Worm (Caenorhabditis elegans) whole organism, young adult: Measurements from ENCODE around the gene srbc-67.
A peak's percentile ranks its signal among the peaks of the same experiment; 100 is the strongest.

Experiments
- F23B12.7 ChIP-seq: sonication (generic microtip); optimal IDR thresholded peaks from 2 replicates; lab custom pipeline; 2017; ENCODE audit warnings: missing genetic modification characterization, mild to moderate bottlenecking, missing compliant biosample characterization, antibody characterized with exemption, moderate library complexity; ENCODE audit not compliant: insufficient read depth
- Y53F4B.3 ChIP-seq: fragments of 200-800 bp; sonication (Bioruptor generic); IDR thresholded peaks from 2 replicates; pipeline ENCODE4 v1.3.6; 2022; ENCODE audit warnings: missing genetic modification reagents, missing genetic modification characterization, missing compliant biosample characterization
- ceh-100 ChIP-seq: fragments of 200-800 bp; sonication (Bioruptor generic); IDR thresholded peaks from 2 replicates; pipeline ENCODE4 v1.3.6; 2022; ENCODE audit warnings: missing genetic modification reagents, missing genetic modification characterization, missing compliant biosample characterization
- dpl-1 ChIP-seq: fragments of 150-350 bp; optimal IDR thresholded peaks from 2 replicates; lab custom pipeline; 2014; ENCODE audit warnings: missing biosample characterization, missing genetic modification reagents, missing genetic modification characterization
- ets-4 ChIP-seq: fragments of 200-800 bp; sonication (Bioruptor generic); optimal IDR thresholded peaks from 2 replicates; lab custom pipeline; 2018; ENCODE audit warnings: mild to moderate bottlenecking, missing genetic modification characterization, missing compliant biosample characterization
- gei-17 ChIP-seq: fragments of 200-800 bp; sonication (Bioruptor generic); optimal IDR thresholded peaks from 2 replicates; lab custom pipeline; 2018; ENCODE audit warnings: mild to moderate bottlenecking, missing genetic modification characterization, missing compliant biosample characterization
- hmg-1.2 ChIP-seq: fragments of 200-800 bp; sonication (Bioruptor generic); IDR thresholded peaks from 2 replicates; pipeline ENCODE4 v1.3.6; 2022; ENCODE audit warnings: missing genetic modification reagents, missing genetic modification characterization, missing compliant biosample characterization
- let-526 ChIP-seq: fragments of 200-800 bp; sonication (Bioruptor generic); IDR thresholded peaks from 2 replicates; pipeline ENCODE4 v1.3.6; 2022; ENCODE audit warnings: missing genetic modification reagents, missing genetic modification characterization, missing compliant biosample characterization
- nhr-80 ChIP-seq: sonication (generic microtip); optimal IDR thresholded peaks from 2 replicates; lab custom pipeline; 2016; ENCODE audit warnings: missing genetic modification characterization, missing compliant biosample characterization
- rec-8 ChIP-seq, 2 experiments: sonication (generic microtip); optimal IDR thresholded peaks; 2 replicates each; lab custom pipeline; 2016; ENCODE audit warnings: mild to moderate bottlenecking in 2 of 2, missing genetic modification characterization in 2 of 2, missing genetic modification reagents in 2 of 2, missing genotype in 2 of 2, missing biosample characterization in 1 of 2, missing compliant biosample characterization in 1 of 2, moderate library complexity in 1 of 2
- repo-1 ChIP-seq: sonication (generic microtip); optimal IDR thresholded peaks from 2 replicates; lab custom pipeline; 2017; ENCODE audit warnings: mild to moderate bottlenecking, missing genetic modification characterization, missing compliant biosample characterization
- tbx-9 ChIP-seq: sonication (generic microtip); optimal IDR thresholded peaks from 2 replicates; lab custom pipeline; 2016; ENCODE audit warnings: borderline replicate concordance, missing genetic modification characterization, inconsistent platforms, missing compliant biosample characterization
- unc-62 ChIP-seq: fragments of 150-350 bp; optimal IDR thresholded peaks from 2 replicates; lab custom pipeline; 2014; ENCODE audit warnings: missing biosample characterization, missing genetic modification reagents, missing genetic modification characterization
- zim-3 ChIP-seq: sonication (generic microtip); optimal IDR thresholded peaks from 2 replicates; lab custom pipeline; 2017; ENCODE audit warnings: mild to moderate bottlenecking, missing genetic modification characterization, moderate library complexity, missing compliant biosample characterization

DNA sequence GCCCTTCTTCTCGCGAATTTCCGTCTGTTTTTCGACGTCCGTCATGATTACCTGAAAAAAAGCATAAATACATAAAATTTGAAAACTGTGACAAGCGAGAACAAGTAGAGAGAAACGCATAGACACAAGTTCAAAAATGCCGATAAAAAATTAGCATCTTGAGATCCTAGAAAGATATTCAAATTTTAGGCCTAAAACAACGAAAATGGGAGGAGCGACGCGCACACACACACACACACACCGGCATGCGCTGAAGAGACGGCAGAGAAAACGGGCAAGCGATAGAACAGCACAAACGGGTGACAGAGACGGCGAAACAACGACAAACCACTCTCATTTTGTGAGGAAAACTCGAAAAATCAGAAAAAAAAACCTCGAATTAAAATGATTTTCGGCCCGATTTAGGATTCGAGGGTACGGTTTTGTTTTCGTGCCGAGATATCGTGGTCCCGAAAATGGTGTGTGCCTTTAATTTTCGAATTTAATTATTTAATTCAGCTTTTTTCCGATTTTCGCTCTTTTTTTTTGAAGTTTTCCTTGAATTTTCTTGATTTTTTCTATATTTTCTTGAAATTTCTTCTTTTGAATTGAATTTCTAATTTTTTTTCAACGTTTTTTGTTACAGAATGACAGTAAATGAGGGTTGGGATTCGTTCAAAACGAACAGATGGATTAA lies 45.1 kb upstream of the srbc-67 start, which contains the start of the genes rpl-11.1 and T22F3.2:
- TF ChIP-seq dpl-1 (GFP tag; lab: Kevin White, UChicago) (no peak), tbx-9 (tag; lab: Kevin White, UChicago) (no peak), nhr-80 (tag; lab: Kevin White, UChicago) (no peak), repo-1 (tag; lab: Kevin White, UChicago) (no peak), unc-62 (GFP tag; lab: Kevin White, UChicago) (no peak), let-526 (GFP tag; lab: Robert Waterston, UW) (no peak), zim-3 (tag; lab: Kevin White, UChicago) (no peak), rec-8 (tag; optimal IDR thresholded peaks at IDR 0.05; lab: Kevin White, UChicago) (no peak), F23B12.7 (tag; lab: Kevin White, UChicago) (no peak), gei-17 (no peak), ets-4 (GFP tag; lab: Kevin White, UChicago) (no peak), Y53F4B.3 (GFP tag; lab: Robert Waterston, UW) (no peak), ceh-100 (GFP tag; lab: Robert Waterston, UW) (no peak), hmg-1.2 (GFP tag; lab: Robert Waterston, UW) (peak; percentile 91)
